Fruit fly (Drosophila melanogaster): Measurements from ENCODE around the gene CG13005.
A peak's percentile ranks its signal among the peaks of the same experiment; 100 is the strongest.

CG13005 gene

DNA sequence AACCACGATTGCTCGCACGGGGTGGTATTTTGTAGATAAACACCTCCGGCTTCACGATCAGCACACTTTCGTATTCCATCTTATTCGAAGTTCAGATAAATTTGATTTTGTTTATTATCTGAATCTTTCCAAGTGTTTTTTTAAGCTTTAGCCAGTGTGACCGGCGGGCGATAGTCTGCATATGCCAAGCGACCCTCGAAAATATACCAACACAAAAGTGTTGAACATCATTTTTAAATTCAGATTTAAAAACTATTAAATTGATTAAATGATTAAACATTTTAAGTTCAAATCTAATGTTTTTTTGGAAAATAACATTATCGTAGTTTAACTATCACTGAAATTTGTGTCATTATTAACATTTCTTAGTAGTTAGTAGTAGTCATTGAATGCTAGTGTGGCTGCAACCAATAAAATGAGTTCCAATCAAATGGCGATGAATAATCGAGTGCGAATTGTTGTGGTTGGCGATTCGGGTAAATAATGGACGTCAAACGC lies 2.9 kb upstream of the CG13005 start, which contains the start of the genes CG9132 and CG4789 (continued):
- TF ChIP-seq phol (tag; optimal IDR thresholded peaks at IDR 0.05) (peak; percentile 4), otp (GFP tag; IDR thresholded peaks at IDR 0.05) (no peak), CG11085 (GFP tag; IDR thresholded peaks at IDR 0.05) (no peak), Dp (GFP tag; optimal IDR thresholded peaks at IDR 0.05) (peak; percentile 43), CG6765 (GFP tag; optimal IDR thresholded peaks at IDR 0.05) (no peak), CG10209 (GFP tag; optimal IDR thresholded peaks at IDR 0.05) (no peak), gsb (GFP tag; IDR thresholded peaks at IDR 0.05) (no peak), tio (GFP tag; optimal IDR thresholded peaks at IDR 0.05) (no peak), CG7963 (GFP tag; IDR thresholded peaks at IDR 0.05; ENCODE audit: partially characterized antibody) (no peak), CG12659 (GFP tag; optimal IDR thresholded peaks at IDR 0.05) (peak; percentile 22), CG14050 (GFP tag; IDR thresholded peaks at IDR 0.05) (no peak), z (GFP tag; IDR thresholded peaks at IDR 0.05) (no peak), repo (GFP tag; optimal IDR thresholded peaks at IDR 0.05) (no peak), exex (tag; optimal IDR thresholded peaks at IDR 0.05) (no peak), CG18764 (GFP tag; optimal IDR thresholded peaks at IDR 0.05) (no peak), nerfin-1 (tag; optimal IDR thresholded peaks at IDR 0.05) (no peak), CG6689 (GFP tag; IDR thresholded peaks at IDR 0.05) (no peak), CG14014 (GFP tag; IDR thresholded peaks at IDR 0.05) (no peak), Optix (GFP tag; IDR thresholded peaks at IDR 0.05) (no peak), CG1603 (tag; optimal IDR thresholded peaks at IDR 0.05) (no peak), caup (GFP tag; optimal IDR thresholded peaks at IDR 0.05; ENCODE audit: severe bottlenecking) (no peak), NC2β (GFP tag; optimal IDR thresholded peaks at IDR 0.05) (no peak), peb (GFP tag; IDR thresholded peaks at IDR 0.05) (no peak), CG10462 (GFP tag; optimal IDR thresholded peaks at IDR 0.05) (no peak), CG3065 (GFP tag; optimal IDR thresholded peaks at IDR 0.05) (no peak), CG8359 (GFP tag; optimal IDR thresholded peaks at IDR 0.05; ENCODE audit: borderline replicate concordance) (no peak), Sox100B (GFP tag; optimal IDR thresholded peaks at IDR 0.05) (no peak), Scr (GFP tag; IDR thresholded peaks at IDR 0.05; ENCODE audit: partially characterized antibody) (peak; percentile 24; the same call in 1 of the 2 replicates), kay (GFP tag; optimal IDR thresholded peaks at IDR 0.05) (no peak), Nf-YA (GFP tag; IDR thresholded peaks at IDR 0.05) (no peak), bowl (GFP tag; IDR thresholded peaks at IDR 0.05) (no peak), CG18476 (GFP tag; optimal IDR thresholded peaks at IDR 0.05) (no peak), CG12299 (tag; optimal IDR thresholded peaks at IDR 0.05) (no peak), chinmo (GFP tag; IDR thresholded peaks at IDR 0.05; ENCODE audit: partially characterized antibody) (no peak), Chrac-16 (GFP tag; optimal IDR thresholded peaks at IDR 0.05) (no peak), Sry-δ (GFP tag; optimal IDR thresholded peaks at IDR 0.05) (peak; percentile 8), CG14441 (GFP tag; IDR thresholded peaks at IDR 0.05) (no peak), pzg (GFP tag; optimal IDR thresholded peaks at IDR 0.05) (peak; percentile 48), CG14710 (tag; optimal IDR thresholded peaks at IDR 0.05) (peak; percentile 26), CG9215 (GFP tag; IDR thresholded peaks at IDR 0.05) (no peak), CG3726 (GFP tag; IDR thresholded peaks at IDR 0.05) (no peak), CG8388 (GFP tag; optimal IDR thresholded peaks at IDR 0.05) (no peak), CG13287 (GFP tag; IDR thresholded peaks at IDR 0.05; ENCODE audit: partially characterized antibody) (peak; percentile 43; the same call in 1 of the 2 replicates), E2f2 (GFP tag; IDR thresholded peaks at IDR 0.05) (peak; percentile 37; the same call in 1 of the 2 replicates), kah (GFP tag; optimal IDR thresholded peaks at IDR 0.05) (no peak), CHES-1-like (GFP tag; optimal IDR thresholded peaks at IDR 0.05) (no peak), CG7839 (tag; optimal IDR thresholded peaks at IDR 0.05) (no peak), nmo (GFP tag; optimal IDR thresholded peaks at IDR 0.05) (no peak), schlank (tag; optimal IDR thresholded peaks at IDR 0.05) (no peak), abd-A (tag; optimal IDR thresholded peaks at IDR 0.05) (no peak), eyg (GFP tag; optimal IDR thresholded peaks at IDR 0.05) (no peak)

Data from whole organism, embryonic.